Worm (Caenorhabditis elegans) whole organism, L4 larva: Measurements from ENCODE around the gene dos-3.

ENCODE experiments used
- F10B5.3 ChIP-seq: sonication (generic microtip); optimal IDR thresholded peaks from 2 replicates; lab custom pipeline; 2016; ENCODE audit warnings: mild to moderate bottlenecking, missing genetic modification characterization, missing compliant biosample characterization
- F26F4.8 ChIP-seq: fragments of 200-800 bp; sonication (Bioruptor generic); conservative IDR thresholded peaks from 2 replicates; pipeline ENCODE4 v1.3.6; 2022; ENCODE audit warnings: missing genetic modification characterization, missing compliant biosample characterization
- T26A8.4 ChIP-seq: fragments of 200-800 bp; sonication (Bioruptor generic); IDR thresholded peaks from 2 replicates; pipeline ENCODE4 v1.3.6; 2022; ENCODE audit warnings: missing genetic modification characterization, missing compliant biosample characterization
- aha-1 ChIP-seq: fragments of 150-350 bp; peaks from one replicate; lab custom pipeline; 2014; ENCODE audit warnings: missing biosample characterization, missing genetic modification characterization
- aly-2 ChIP-seq: sonication (generic microtip); optimal IDR thresholded peaks from 2 replicates; lab custom pipeline; 2018; ENCODE audit warnings: missing biosample characterization, missing genetic modification characterization
- ama-1 ChIP-seq: fragments of 150-350 bp; optimal IDR thresholded peaks from 2 replicates; lab custom pipeline; 2014; ENCODE audit warnings: inconsistent platforms, mixed read lengths
- arid-1 ChIP-seq: fragments of 200-800 bp; sonication (Bioruptor generic); conservative IDR thresholded peaks from 2 replicates; pipeline ENCODE4 v1.3.6; 2022; ENCODE audit warnings: missing genetic modification reagents, missing genetic modification characterization, missing compliant biosample characterization
- ceh-82 ChIP-seq: sonication (generic microtip); optimal IDR thresholded peaks from 2 replicates; lab custom pipeline; 2017; ENCODE audit warnings: missing biosample characterization, missing genetic modification characterization
- cey-2 ChIP-seq: sonication (generic microtip); optimal IDR thresholded peaks from 3 replicates; lab custom pipeline; 2017; ENCODE audit warnings: missing genetic modification characterization, mild to moderate bottlenecking, missing compliant biosample characterization, antibody characterized with exemption, borderline replicate concordance; ENCODE audit not compliant: insufficient read depth
- daf-12 ChIP-seq: fragments of 150-350 bp; optimal IDR thresholded peaks from 2 replicates; lab custom pipeline; 2014; ENCODE audit warnings: missing biosample characterization, missing genetic modification reagents, missing genetic modification characterization
- daf-8 ChIP-seq: fragments of 200-800 bp; sonication (Bioruptor generic); IDR thresholded peaks from 2 replicates; pipeline ENCODE4 v1.3.6; 2022; ENCODE audit warnings: missing genetic modification characterization, missing compliant biosample characterization
- dmd-6 ChIP-seq: fragments of 200-800 bp; sonication (Bioruptor generic); IDR thresholded peaks from 2 replicates; pipeline ENCODE4 v1.3.6; 2022; ENCODE audit warnings: missing genetic modification reagents, missing genetic modification characterization, missing compliant biosample characterization
- dmd-9 ChIP-seq: fragments of 200-800 bp; sonication (Bioruptor generic); IDR thresholded peaks from 2 replicates; pipeline ENCODE4 v1.3.6; 2022; ENCODE audit warnings: missing genetic modification reagents, missing genetic modification characterization, missing compliant biosample characterization
- egl-43 ChIP-seq: fragments of 200-800 bp; sonication (Bioruptor generic); IDR thresholded peaks from 2 replicates; pipeline ENCODE4 v1.3.6; 2022; ENCODE audit warnings: missing genetic modification reagents, missing genetic modification characterization, missing compliant biosample characterization
- fos-1 ChIP-seq: fragments of 150-350 bp; optimal IDR thresholded peaks from 2 replicates; lab custom pipeline; 2014; ENCODE audit warnings: missing biosample characterization, missing genetic modification characterization
- hmg-1.1 ChIP-seq: fragments of 200-800 bp; sonication (Bioruptor generic); IDR thresholded peaks from 2 replicates; pipeline ENCODE4 v1.3.6; 2022; ENCODE audit warnings: missing genetic modification reagents, missing genetic modification characterization, missing compliant biosample characterization
- jun-1 ChIP-seq: fragments of 150-350 bp; optimal IDR thresholded peaks from 2 replicates; lab custom pipeline; 2014; ENCODE audit warnings: missing biosample characterization, missing genetic modification reagents, missing genetic modification characterization
- lim-7 ChIP-seq: fragments of 200-800 bp; sonication (Bioruptor generic); IDR thresholded peaks from 2 replicates; pipeline ENCODE4 v1.3.6; 2022; ENCODE audit warnings: missing genetic modification characterization, missing compliant biosample characterization
- lin-1 ChIP-seq: fragments of 200-800 bp; sonication (Bioruptor generic); IDR thresholded peaks from 2 replicates; pipeline ENCODE4 v1.3.6; 2022; ENCODE audit warnings: missing genetic modification reagents, missing genetic modification characterization, missing compliant biosample characterization
- lin-13 ChIP-seq: fragments of 150-350 bp; optimal IDR thresholded peaks from 2 replicates; lab custom pipeline; 2014; ENCODE audit warnings: missing biosample characterization, missing genetic modification reagents, missing genetic modification characterization
- lin-38 ChIP-seq: fragments of 200-800 bp; sonication (Bioruptor generic); IDR thresholded peaks from 2 replicates; pipeline ENCODE4 v1.3.6; 2022; ENCODE audit warnings: missing genetic modification reagents, missing genetic modification characterization, missing compliant biosample characterization
- madf-9 ChIP-seq: fragments of 200-800 bp; sonication (Bioruptor generic); conservative IDR thresholded peaks from 2 replicates; pipeline ENCODE4 v1.3.6; 2022; ENCODE audit warnings: missing genetic modification reagents, missing genetic modification characterization, missing compliant biosample characterization
- mes-2 ChIP-seq: sonication (generic microtip); optimal IDR thresholded peaks from 2 replicates; lab custom pipeline; 2016; ENCODE audit warnings: missing genotype, mild to moderate bottlenecking, missing genetic modification characterization, missing compliant biosample characterization; ENCODE audit not compliant: poor library complexity, severe bottlenecking
- nhr-10 ChIP-seq: fragments of 150-350 bp; optimal IDR thresholded peaks from 2 replicates; lab custom pipeline; 2014; ENCODE audit warnings: missing biosample characterization, missing genetic modification characterization
- nhr-41 ChIP-seq: fragments of 200-800 bp; sonication (Bioruptor generic); IDR thresholded peaks from 2 replicates; pipeline ENCODE4 v1.3.6; 2022; ENCODE audit warnings: missing genetic modification reagents, missing genetic modification characterization, missing compliant biosample characterization
- pqm-1 ChIP-seq: sonication (generic microtip); optimal IDR thresholded peaks from 2 replicates; lab custom pipeline; 2017; ENCODE audit warnings: missing biosample characterization, missing genetic modification characterization
- saeg-2 ChIP-seq: fragments of 200-800 bp; sonication (Bioruptor generic); IDR thresholded peaks from 2 replicates; pipeline ENCODE4 v1.3.6; 2022; ENCODE audit warnings: missing genetic modification reagents, missing genetic modification characterization, missing compliant biosample characterization
- set-16 ChIP-seq: fragments of 200-800 bp; sonication (Bioruptor generic); IDR thresholded peaks from 2 replicates; pipeline ENCODE4 v1.3.6; 2022; ENCODE audit warnings: missing genetic modification reagents, missing genetic modification characterization, missing compliant biosample characterization
- skn-1 ChIP-seq: fragments of 150-350 bp; optimal IDR thresholded peaks from 2 replicates; lab custom pipeline; 2014; ENCODE audit warnings: missing biosample characterization, missing genetic modification characterization
- unc-130 ChIP-seq: sonication (generic microtip); optimal IDR thresholded peaks from 2 replicates; lab custom pipeline; 2016; ENCODE audit warnings: missing genetic modification reagents, missing genetic modification characterization, missing compliant biosample characterization
- unc-39 ChIP-seq: sonication (generic microtip); optimal IDR thresholded peaks from 2 replicates; lab custom pipeline; 2017; ENCODE audit warnings: missing biosample characterization, missing genetic modification characterization
- vab-7 ChIP-seq: fragments of 200-800 bp; sonication (Bioruptor generic); IDR thresholded peaks from 2 replicates; pipeline ENCODE4 v1.3.6; 2022; ENCODE audit warnings: missing genetic modification reagents, missing genetic modification characterization, missing compliant biosample characterization
- zip-11 ChIP-seq: fragments of 200-800 bp; sonication (Bioruptor generic); IDR thresholded peaks from 2 replicates; pipeline ENCODE4 v1.3.6; 2022; ENCODE audit warnings: missing genetic modification characterization, missing compliant biosample characterization
- zip-2 ChIP-seq: fragments of 150-350 bp; optimal IDR thresholded peaks from 2 replicates; lab custom pipeline; 2014; ENCODE audit warnings: missing biosample characterization, missing genetic modification characterization

dos-3 gene

DNA sequence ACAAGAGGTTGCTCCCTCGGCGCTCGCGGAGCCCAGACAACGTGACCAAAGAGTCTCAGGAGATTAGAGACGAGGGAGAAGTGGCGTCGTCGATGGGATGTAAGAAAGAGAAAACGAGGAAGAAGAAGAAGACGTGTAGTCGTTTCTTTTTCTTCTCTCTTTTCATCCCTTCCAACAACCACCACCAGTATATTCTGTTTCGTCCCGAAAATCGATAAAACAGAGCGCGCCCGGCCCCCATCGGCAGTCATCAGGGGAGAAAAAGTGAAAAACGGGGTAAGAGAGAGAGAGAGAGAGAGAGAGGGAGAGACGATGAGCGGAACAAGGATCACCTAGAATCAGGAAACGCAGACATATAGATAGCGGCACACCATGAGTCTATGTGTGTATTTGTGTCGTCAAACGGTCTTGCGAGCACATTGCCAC is 48.5 kb upstream of the dos-3 start (continued):
- TF ChIP-seq dmd-6 (GFP tag; lab: Robert Waterston, UW) (peak; percentile 77), zip-2 (tag; lab: Kevin White, UChicago) (no peak), lin-1 (no peak), nhr-41 (no peak)

- TF ChIP-seq hmg-1.1 (no peak), ama-1 (lab: Kevin White, UChicago) (no peak), madf-9 (GFP tag; lab: Robert Waterston, UW) (no peak), jun-1 (no peak), lin-13 (GFP tag; lab: Kevin White, UChicago) (no peak), zip-11 (GFP tag; lab: Robert Waterston, UW) (no peak), F10B5.3 (no peak), unc-130 (GFP tag; lab: Kevin White, UChicago) (no peak), pqm-1 (no peak), set-16 (GFP tag; lab: Robert Waterston, UW) (no peak), daf-8 (GFP tag; lab: Robert Waterston, UW) (no peak), vab-7 (GFP tag; lab: Robert Waterston, UW) (no peak)
Observed at ce11 chrIII:886726-887125, 47.3 kb upstream of the dos-3 start, which contains the start of gene zer-1. zer-1 (minus strand) TSS chrIII:886793.

DNA sequence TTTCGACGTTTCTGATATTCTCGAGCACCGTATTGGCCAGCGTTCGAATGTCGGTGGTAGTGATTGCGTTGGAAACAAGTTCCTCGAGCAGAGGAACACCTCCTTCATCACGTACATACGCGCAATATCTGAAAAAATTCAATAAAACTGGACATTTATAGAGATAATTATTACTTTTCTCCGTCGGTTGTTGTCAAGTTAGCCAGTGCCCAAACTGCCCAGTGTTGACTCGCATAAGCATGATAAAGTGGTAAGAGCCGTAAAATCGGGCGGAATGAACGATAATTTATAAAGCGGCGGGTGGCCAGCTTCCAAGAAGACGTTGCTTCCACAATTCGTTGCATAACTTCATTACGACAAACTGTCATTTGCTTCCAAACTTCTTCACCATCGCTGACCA is 44.2 kb upstream of the dos-3 start:
- TF ChIP-seq fos-1 (no peak), ceh-82 (no peak), lin-1 (no peak), egl-43 (GFP tag; lab: Robert Waterston, UW) (no peak), aly-2 (tag; lab: Kevin White, UChicago) (no peak), lin-38 (GFP tag; lab: Robert Waterston, UW) (no peak), F26F4.8 (GFP tag; lab: Robert Waterston, UW) (no peak), T26A8.4 (GFP tag; lab: Robert Waterston, UW) (no peak), lim-7 (GFP tag; lab: Robert Waterston, UW) (no peak), nhr-10 (tag; lab: Kevin White, UChicago) (no peak), set-16 (GFP tag; lab: Robert Waterston, UW) (no peak), dmd-9 (GFP tag; lab: Robert Waterston, UW) (no peak), cey-2 (no peak), unc-39 (tag; lab: Kevin White, UChicago) (no peak)

ce11 chrIII:881460-881859 is 42.1 kb upstream of the dos-3 start:
- TF ChIP-seq skn-1 (no peak), T26A8.4 (GFP tag; lab: Robert Waterston, UW) (no peak), lin-38 (GFP tag; lab: Robert Waterston, UW) (peak; percentile 36; the same call in 1 of the 2 replicates), mes-2 (tag; lab: Kevin White, UChicago) (peak; percentile 15), unc-130 (GFP tag; lab: Kevin White, UChicago) (peak; percentile 46)

DNA sequence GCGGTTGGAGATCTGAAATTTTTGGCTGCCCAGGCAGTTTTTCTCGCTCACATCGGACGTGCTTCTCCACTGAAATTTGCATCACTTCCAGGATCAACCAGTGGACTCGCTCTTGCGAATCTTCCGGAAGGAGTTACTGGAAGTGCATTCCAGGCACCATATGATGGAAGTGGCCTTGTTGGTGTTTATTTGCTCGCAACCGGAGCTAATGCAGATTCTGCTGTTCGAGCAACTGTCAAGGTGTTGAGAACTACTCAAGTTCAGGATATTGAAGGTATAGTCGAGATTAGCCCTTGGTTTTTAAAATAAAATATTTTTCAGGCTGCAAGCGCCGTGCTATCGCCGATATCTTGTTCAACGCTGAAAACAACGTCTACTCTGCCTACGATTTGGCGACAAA is 41.4 kb upstream of the dos-3 start:
- TF ChIP-seq dmd-6 (GFP tag; lab: Robert Waterston, UW) = 0 out of 2 replicates have a peak, but pooled peaks have one; percentile 11
- TF ChIP-seq arid-1 (GFP tag; lab: Robert Waterston, UW) = no peak

DNA sequence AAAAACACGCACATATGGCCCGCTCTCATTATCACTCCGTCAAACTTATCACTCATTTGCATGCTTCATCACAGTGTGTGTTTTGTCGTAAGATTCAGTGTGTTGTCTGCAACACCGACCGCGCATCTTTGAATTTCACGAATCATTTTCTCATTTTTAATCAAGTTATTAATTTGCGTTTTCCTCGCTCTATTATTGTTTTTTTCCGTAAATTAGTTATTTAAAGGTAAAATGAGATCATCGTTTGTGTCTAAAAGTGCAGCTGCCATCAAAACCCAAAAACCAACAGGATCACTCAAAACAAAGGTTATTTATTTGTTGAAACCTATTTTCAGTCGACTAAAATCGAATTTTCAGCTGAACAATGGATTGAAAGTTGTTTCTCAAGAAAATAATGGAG is 40.2 kb upstream of the dos-3 start, which contains the start of the genes T24C4.5 and ucr-2.3:
Gene T24C4.5, minus strand, starts transcription at position 101 of the 400 bp plus-strand sequence.
Gene ucr-2.3, plus strand, starts transcription at position 227 of the 400 bp plus-strand sequence.
- TF ChIP-seq daf-12 (tag; lab: Kevin White, UChicago) = no peak
- TF ChIP-seq aha-1 (tag; lab: Kevin White, UChicago) = no peak
- no peak for TF ChIP-seq zip-11 (GFP tag; lab: Robert Waterston, UW)
- no peak for TF ChIP-seq saeg-2 (GFP tag; lab: Robert Waterston, UW)
